Worm (Caenorhabditis elegans) whole organism, mixed stage, embryonic: ENCODE results near the gene F57C7.4.

Experiments
- bed-3 ChIP-seq: fragments of 200-800 bp; sonication (Bioruptor generic); optimal IDR thresholded peaks from 3 replicates; lab custom pipeline; 2018; ENCODE audit warnings: mild to moderate bottlenecking, missing genetic modification characterization, moderate library complexity, missing compliant biosample characterization
- blmp-1 ChIP-seq: fragments of 150-350 bp; optimal IDR thresholded peaks from 2 replicates; lab custom pipeline; 2014; ENCODE audit warnings: missing biosample characterization, missing genetic modification characterization
- ceh-83 ChIP-seq: fragments of 200-800 bp; sonication (Bioruptor generic); optimal IDR thresholded peaks from 2 replicates; lab custom pipeline; 2018; ENCODE audit warnings: mild to moderate bottlenecking, missing genetic modification characterization, missing compliant biosample characterization
- ces-1 ChIP-seq: fragments of 150-350 bp; optimal IDR thresholded peaks from 2 replicates; lab custom pipeline; 2014; ENCODE audit warnings: missing biosample characterization, missing genetic modification reagents, missing genetic modification characterization
- drap-1 ChIP-seq: fragments of 200-800 bp; sonication (Bioruptor generic); optimal IDR thresholded peaks from 3 replicates; lab custom pipeline; 2018; ENCODE audit warnings: mild to moderate bottlenecking, missing genetic modification characterization, missing compliant biosample characterization
- ham-2 ChIP-seq: fragments of 200-800 bp; sonication (Bioruptor generic); optimal IDR thresholded peaks from 2 replicates; lab custom pipeline; 2018; ENCODE audit warnings: mild to moderate bottlenecking, missing genetic modification characterization, missing compliant biosample characterization
- lin-13 ChIP-seq: fragments of 150-350 bp; optimal IDR thresholded peaks from 2 replicates; lab custom pipeline; 2014; ENCODE audit warnings: missing biosample characterization, missing genetic modification characterization
- nhr-237 ChIP-seq: fragments of 150-350 bp; optimal IDR thresholded peaks from 2 replicates; lab custom pipeline; 2014; ENCODE audit warnings: missing biosample characterization, missing genetic modification characterization
- nhr-28 ChIP-seq: fragments of 150-350 bp; optimal IDR thresholded peaks from 2 replicates; lab custom pipeline; 2014; ENCODE audit warnings: missing biosample characterization, missing genetic modification characterization
- pha-4 ChIP-seq: fragments of 150-350 bp; optimal IDR thresholded peaks from 2 replicates; lab custom pipeline; 2018; ENCODE audit warnings: missing biosample characterization, missing genetic modification reagents, missing genetic modification characterization
- unc-39 ChIP-seq: fragments of 150-350 bp; optimal IDR thresholded peaks from 2 replicates; lab custom pipeline; 2014; ENCODE audit warnings: missing biosample characterization, missing genetic modification characterization
- unc-62 ChIP-seq: fragments of 150-350 bp; optimal IDR thresholded peaks from 2 replicates; lab custom pipeline; 2014; ENCODE audit warnings: missing biosample characterization, missing genetic modification reagents, missing genetic modification characterization

ce11 chrX:10617815-10618214 is 28.4 kb upstream of the F57C7.4 start:
- TF ChIP-seq ces-1 (GFP tag; lab: Kevin White, UChicago) (no peak), blmp-1 (tag; lab: Kevin White, UChicago) (no peak), unc-62 (GFP tag; lab: Kevin White, UChicago) (no peak), drap-1 (GFP tag; lab: Kevin White, UChicago) (no peak), unc-39 (tag; lab: Kevin White, UChicago) (no peak), nhr-28 (no peak), ham-2 (GFP tag; lab: Kevin White, UChicago) (no peak), ceh-83 (no peak), lin-13 (tag; lab: Kevin White, UChicago) (no peak), bed-3 (GFP tag; lab: Kevin White, UChicago) (no peak), pha-4 (tag; lab: Kevin White, UChicago) (no peak), nhr-237 (tag; lab: Kevin White, UChicago) (no peak)
